Fruit fly (Drosophila melanogaster) whole organism, prepupa: Measurements from ENCODE around the gene SLIRP1.
A peak's percentile ranks its signal among the peaks of the same experiment; 100 is the strongest.

Source experiments
- CG10631 ChIP-seq: fragments of 200-800 bp; sonication (Bioruptor generic); optimal IDR thresholded peaks from 2 replicates; lab custom pipeline; 2016; ENCODE audit warnings: missing biosample characterization, missing genetic modification characterization
- CG11294 ChIP-seq: fragments of 200-800 bp; sonication (Bioruptor generic); IDR thresholded peaks from 2 replicates; pipeline ENCODE4 v1.3.6; 2022; ENCODE audit warnings: missing biosample characterization, missing genetic modification characterization
- CG11762 ChIP-seq: fragments of 200-800 bp; sonication (Bioruptor generic); optimal IDR thresholded peaks from 3 replicates; lab custom pipeline; 2016; ENCODE audit warnings: missing biosample characterization, missing genetic modification characterization; ENCODE audit not compliant: insufficient read depth
- CG15336 ChIP-seq: fragments of 200-800 bp; sonication (Bioruptor generic); IDR thresholded peaks from 2 replicates; pipeline ENCODE4 v1.3.6; 2022; ENCODE audit warnings: missing biosample characterization, missing genetic modification characterization
- CG1621 ChIP-seq: fragments of 200-800 bp; sonication (Bioruptor generic); optimal IDR thresholded peaks from 3 replicates; lab custom pipeline; 2018; ENCODE audit warnings: missing biosample characterization, mild to moderate bottlenecking, missing genetic modification characterization
- CG16779 ChIP-seq: fragments of 200-800 bp; sonication (Bioruptor generic); optimal IDR thresholded peaks from 3 replicates; lab custom pipeline; 2017; ENCODE audit warnings: missing biosample characterization, mild to moderate bottlenecking, missing genetic modification characterization
- CG3032 ChIP-seq: fragments of 200-800 bp; optimal IDR thresholded peaks from 2 replicates; lab custom pipeline; 2019; ENCODE audit warnings: missing biosample characterization, mild to moderate bottlenecking, missing genetic modification characterization, moderate library complexity
- CG31627 ChIP-seq: fragments of 200-800 bp; sonication (Bioruptor generic); optimal IDR thresholded peaks from 3 replicates; lab custom pipeline; 2016; ENCODE audit warnings: missing biosample characterization, missing genetic modification characterization
- CG32006 ChIP-seq: fragments of 200-800 bp; sonication (Bioruptor generic); optimal IDR thresholded peaks from 3 replicates; lab custom pipeline; 2017; ENCODE audit warnings: missing biosample characterization, mild to moderate bottlenecking, missing genetic modification characterization
- CG34406 ChIP-seq: fragments of 200-800 bp; sonication (Bioruptor generic); optimal IDR thresholded peaks from 3 replicates; lab custom pipeline; 2016; ENCODE audit warnings: missing biosample characterization, missing genetic modification characterization
- CG3919 ChIP-seq: fragments of 200-800 bp; sonication (Bioruptor generic); optimal IDR thresholded peaks from 3 replicates; lab custom pipeline; 2016; ENCODE audit warnings: missing biosample characterization, missing genetic modification characterization
- CG4318 ChIP-seq: fragments of 200-800 bp; sonication (Bioruptor generic); optimal IDR thresholded peaks from 3 replicates; lab custom pipeline; 2017; ENCODE audit warnings: missing biosample characterization, mild to moderate bottlenecking, missing genetic modification characterization
- CG6163 ChIP-seq: fragments of 200-800 bp; sonication (Bioruptor generic); IDR thresholded peaks from 3 replicates; pipeline ENCODE4 v1.3.6; 2022; ENCODE audit warnings: missing biosample characterization, missing genetic modification characterization
- CG6792 ChIP-seq: fragments of 200-800 bp; sonication (Bioruptor generic); optimal IDR thresholded peaks from 3 replicates; lab custom pipeline; 2016; ENCODE audit warnings: missing biosample characterization, missing genetic modification characterization
- CG6808 ChIP-seq: fragments of 200-800 bp; sonication (Bioruptor generic); optimal IDR thresholded peaks from 3 replicates; lab custom pipeline; 2017; ENCODE audit warnings: missing biosample characterization, missing genetic modification characterization, mild to moderate bottlenecking, moderate library complexity, missing genetic modification reagents
- CG6854 ChIP-seq: fragments of 200-800 bp; sonication (Bioruptor generic); optimal IDR thresholded peaks from 2 replicates; lab custom pipeline; 2017; ENCODE audit warnings: missing biosample characterization, mild to moderate bottlenecking, missing genetic modification characterization
- CG8632 ChIP-seq: fragments of 200-800 bp; sonication (Bioruptor generic); optimal IDR thresholded peaks from 3 replicates; lab custom pipeline; 2016; ENCODE audit warnings: missing biosample characterization, missing genetic modification characterization
- CG9139 ChIP-seq: fragments of 200-800 bp; sonication (Bioruptor generic); optimal IDR thresholded peaks from 3 replicates; lab custom pipeline; 2017; ENCODE audit warnings: missing biosample characterization, mild to moderate bottlenecking, missing genetic modification characterization
- Eip75B ChIP-seq: fragments of 200-800 bp; sonication (Bioruptor generic); optimal IDR thresholded peaks from 3 replicates; lab custom pipeline; 2016; ENCODE audit warnings: missing biosample characterization, missing genetic modification characterization
- Eip78C ChIP-seq: fragments of 200-800 bp; sonication (Bioruptor generic); peaks from one replicate; lab custom pipeline; 2016; ENCODE audit warnings: missing biosample characterization, missing genetic modification characterization
- Eip93F ChIP-seq: fragments of 200-800 bp; sonication (Bioruptor generic); optimal IDR thresholded peaks from 2 replicates; lab custom pipeline; 2016; ENCODE audit warnings: missing biosample characterization, mild to moderate bottlenecking, missing genetic modification characterization
- Ets21C ChIP-seq: fragments of 200-800 bp; sonication (Bioruptor generic); optimal IDR thresholded peaks from 3 replicates; lab custom pipeline; 2016; ENCODE audit warnings: missing biosample characterization, missing genetic modification characterization
- Ets96B ChIP-seq: fragments of 200-800 bp; optimal IDR thresholded peaks from 2 replicates; lab custom pipeline; 2019; ENCODE audit warnings: missing biosample characterization, mild to moderate bottlenecking, missing genetic modification characterization, moderate library complexity
- Hr38 ChIP-seq: sonication (Bioruptor generic); optimal IDR thresholded peaks from 2 replicates; lab custom pipeline; 2016; ENCODE audit warnings: missing biosample characterization, missing genetic modification characterization
- Hr39 ChIP-seq: fragments of 200-800 bp; sonication (Bioruptor generic); optimal IDR thresholded peaks from 2 replicates; lab custom pipeline; 2016; ENCODE audit warnings: missing biosample characterization, missing genetic modification characterization
- Hr4 ChIP-seq: fragments of 200-800 bp; sonication (Bioruptor generic); optimal IDR thresholded peaks from 3 replicates; lab custom pipeline; 2016; ENCODE audit warnings: missing biosample characterization, missing genetic modification characterization
- OdsH ChIP-seq: fragments of 200-800 bp; sonication (Bioruptor generic); optimal IDR thresholded peaks from 3 replicates; lab custom pipeline; 2016; ENCODE audit warnings: missing biosample characterization, missing genetic modification characterization
- Sox14 ChIP-seq: fragments of 200-800 bp; sonication (Bioruptor generic); optimal IDR thresholded peaks from 3 replicates; lab custom pipeline; 2016; ENCODE audit warnings: missing biosample characterization, missing genetic modification characterization
- Sox15 ChIP-seq: fragments of 200-800 bp; sonication (Bioruptor generic); optimal IDR thresholded peaks from 3 replicates; lab custom pipeline; 2016; ENCODE audit warnings: missing biosample characterization, missing genetic modification characterization
- achi ChIP-seq: fragments of 200-800 bp; sonication (Bioruptor generic); optimal IDR thresholded peaks from 3 replicates; lab custom pipeline; 2016; ENCODE audit warnings: missing biosample characterization, missing genetic modification characterization
- acj6 ChIP-seq: fragments of 200-800 bp; sonication (Bioruptor generic); optimal IDR thresholded peaks from 3 replicates; lab custom pipeline; 2016; ENCODE audit warnings: missing biosample characterization, missing genetic modification characterization
- cyc ChIP-seq: fragments of 200-800 bp; sonication (Bioruptor generic); optimal IDR thresholded peaks from 3 replicates; lab custom pipeline; 2016; ENCODE audit warnings: missing biosample characterization, missing genetic modification characterization
- eg ChIP-seq: fragments of 200-800 bp; sonication (Bioruptor generic); IDR thresholded peaks from 3 replicates; pipeline ENCODE4 v1.3.6; 2022; ENCODE audit warnings: missing biosample characterization, missing genetic modification characterization
- esn ChIP-seq: fragments of 200-800 bp; sonication (Bioruptor generic); optimal IDR thresholded peaks from 2 replicates; lab custom pipeline; 2016; ENCODE audit warnings: missing biosample characterization, mild to moderate bottlenecking, missing genetic modification characterization, moderate library complexity
- fd59A ChIP-seq: fragments of 200-800 bp; sonication (Bioruptor generic); optimal IDR thresholded peaks from 2 replicates; lab custom pipeline; 2017; ENCODE audit warnings: missing biosample characterization, mild to moderate bottlenecking, missing genetic modification characterization, missing genetic modification reagents
- fd85E ChIP-seq: fragments of 200-800 bp; sonication (Bioruptor generic); optimal IDR thresholded peaks from 3 replicates; lab custom pipeline; 2016; ENCODE audit warnings: missing biosample characterization, missing genetic modification characterization
- fkh ChIP-seq: fragments of 200-800 bp; sonication (Bioruptor generic); optimal IDR thresholded peaks from 3 replicates; lab custom pipeline; 2017; ENCODE audit warnings: missing biosample characterization, mild to moderate bottlenecking, missing genetic modification characterization, moderate library complexity
- net ChIP-seq: fragments of 200-800 bp; sonication (Bioruptor generic); optimal IDR thresholded peaks from 3 replicates; lab custom pipeline; 2016; ENCODE audit warnings: missing biosample characterization, missing genetic modification characterization
- pdm3 ChIP-seq: fragments of 200-800 bp; sonication (Bioruptor generic); optimal IDR thresholded peaks from 3 replicates; lab custom pipeline; 2016; ENCODE audit warnings: missing biosample characterization, missing genetic modification characterization
- spab ChIP-seq: fragments of 200-800 bp; sonication (Bioruptor generic); optimal IDR thresholded peaks from 2 replicates; lab custom pipeline; 2017; ENCODE audit warnings: missing biosample characterization, mild to moderate bottlenecking, missing genetic modification characterization, missing genetic modification reagents
- ss ChIP-seq, 2 experiments: fragments of 200-800 bp; sonication (Bioruptor generic); optimal IDR thresholded peaks; 2 replicates in 1 of 2; 3 replicates in 1 of 2; lab custom pipeline; 2017 to 2018; ENCODE audit warnings: mild to moderate bottlenecking in 2 of 2, missing biosample characterization in 2 of 2, missing genetic modification characterization in 2 of 2, moderate library complexity in 1 of 2
- topi ChIP-seq: fragments of 200-800 bp; sonication (Bioruptor generic); optimal IDR thresholded peaks from 3 replicates; lab custom pipeline; 2016; ENCODE audit warnings: missing biosample characterization, missing genetic modification characterization
- vri ChIP-seq: fragments of 200-800 bp; sonication (Bioruptor generic); optimal IDR thresholded peaks from 3 replicates; lab custom pipeline; 2016; ENCODE audit warnings: missing biosample characterization, mild to moderate bottlenecking, missing genetic modification characterization

Gene SLIRP1

DNA sequence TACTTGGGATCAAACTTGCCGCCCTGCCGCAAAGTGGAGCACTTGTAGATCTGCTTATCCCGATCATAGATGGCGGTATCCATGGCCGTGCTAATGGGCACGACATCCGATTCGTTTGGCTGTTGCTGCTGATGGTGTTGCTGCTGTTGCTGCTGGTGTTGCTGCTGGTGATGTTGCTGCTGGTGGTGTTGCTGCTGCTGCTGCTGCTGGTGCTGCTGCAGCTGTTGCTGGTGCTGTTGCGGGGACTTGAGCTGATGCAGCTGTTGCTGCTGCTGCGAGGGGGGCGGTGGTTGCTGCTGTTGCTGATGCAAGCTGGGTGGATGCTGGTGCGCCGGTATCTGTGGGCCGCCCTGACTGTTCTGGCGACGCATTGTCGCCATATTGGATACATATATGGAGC lies 14.0 kb upstream of the SLIRP1 start:
- TF ChIP-seq CG11762 (GFP tag; lab: Kevin White, UChicago) (no peak), Eip75B (GFP tag; lab: Kevin White, UChicago) (no peak), fd85E (GFP tag; lab: Kevin White, UChicago) (no peak), CG6163 (GFP tag; lab: Robert Waterston, UW) (no peak), CG9139 (GFP tag; lab: Kevin White, UChicago) (no peak), spab (GFP tag; lab: Kevin White, UChicago) (no peak), Hr4 (GFP tag; lab: Kevin White, UChicago) (no peak), fd59A (GFP tag; lab: Kevin White, UChicago) (no peak), esn (GFP tag; lab: Kevin White, UChicago) (no peak), Hr38 (GFP tag; lab: Kevin White, UChicago) (no peak), CG6808 (GFP tag; lab: Kevin White, UChicago) (no peak), acj6 (GFP tag; lab: Kevin White, UChicago) (no peak), CG16779 (no peak), Ets21C (GFP tag; lab: Kevin White, UChicago) (no peak), CG6792 (GFP tag; lab: Kevin White, UChicago) (no peak), pdm3 (GFP tag; lab: Kevin White, UChicago) (no peak), topi (no peak), CG34406 (GFP tag; lab: Kevin White, UChicago) (no peak)

DNA sequence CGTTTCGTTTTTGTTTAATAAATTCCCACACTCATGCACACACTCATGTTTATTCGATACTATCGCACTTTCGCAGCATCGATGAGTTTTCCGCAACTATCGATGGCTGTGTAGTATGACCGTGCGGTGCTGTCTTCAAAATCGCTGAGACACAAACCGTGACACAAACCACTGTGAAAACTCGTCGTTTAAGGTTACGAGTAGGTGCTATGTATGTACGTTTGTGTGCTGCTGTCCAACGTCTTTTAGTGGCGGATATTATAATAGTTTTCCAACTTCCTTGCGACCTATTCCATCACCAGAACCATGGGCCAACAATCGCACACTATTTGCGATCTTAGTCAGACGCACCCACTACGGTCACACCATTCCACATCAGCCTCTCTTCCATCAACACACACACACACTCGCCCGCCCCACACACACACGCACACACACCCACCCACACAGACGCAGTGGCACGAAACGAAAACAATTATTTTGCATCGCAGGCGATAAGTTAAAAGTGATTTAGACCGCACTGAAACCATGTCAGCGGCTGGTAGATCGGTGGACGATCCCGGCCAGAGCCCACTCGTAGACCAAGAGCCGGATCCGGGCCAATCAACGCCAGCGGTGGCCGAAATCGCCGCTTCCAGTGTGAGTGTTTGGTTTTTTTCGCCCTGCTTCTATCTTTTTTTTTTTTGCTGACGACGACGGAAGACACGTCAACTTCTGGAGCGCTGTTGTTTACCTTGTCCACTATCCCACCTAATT lies 5.0 kb upstream of the SLIRP1 start, which contains the start of the genes Dd and CG1486:
Gene Dd, minus strand, starts transcription at position 77 of the 756 bp plus-strand sequence.
Gene CG1486, plus strand, starts transcription at position 114 of the 756 bp plus-strand sequence.
- TF ChIP-seq CG15336 (GFP tag; lab: Robert Waterston, UW) = 0 out of 2 replicates have a peak, but pooled peaks have one; percentile 22
- no peak for TF ChIP-seq CG34406 (GFP tag; lab: Kevin White, UChicago)
- TF ChIP-seq ss (GFP tag; optimal IDR thresholded peaks at IDR 0.05; lab: Kevin White, UChicago) = no peak
- no peak for TF ChIP-seq CG11294 (GFP tag; lab: Robert Waterston, UW)
- TF ChIP-seq net (GFP tag; lab: Kevin White, UChicago) = no peak
- no peak for TF ChIP-seq OdsH (GFP tag; lab: Kevin White, UChicago)
- no peak for TF ChIP-seq CG1621 (tag; lab: Kevin White, UChicago)
- TF ChIP-seq esn (GFP tag; lab: Kevin White, UChicago) = no peak
- TF ChIP-seq CG10631 (GFP tag; lab: Kevin White, UChicago) = no peak
- TF ChIP-seq CG3032 (tag; lab: Kevin White, UChicago) = no peak
- TF ChIP-seq Eip93F (GFP tag; lab: Kevin White, UChicago) = no peak
- no peak for TF ChIP-seq fd85E (GFP tag; lab: Kevin White, UChicago)
- no peak for TF ChIP-seq CG6792 (GFP tag; lab: Kevin White, UChicago)
- no peak for TF ChIP-seq Sox15 (GFP tag; lab: Kevin White, UChicago)
- TF ChIP-seq Hr39 (GFP tag; lab: Kevin White, UChicago) = no peak
- no peak for TF ChIP-seq CG32006 (GFP tag; lab: Kevin White, UChicago)
- no peak for TF ChIP-seq CG8632 (GFP tag; lab: Kevin White, UChicago)
- TF ChIP-seq CG31627 (GFP tag; lab: Kevin White, UChicago) = peak; percentile 9
- peak; percentile 0 for TF ChIP-seq achi (GFP tag; lab: Kevin White, UChicago)
- no peak for TF ChIP-seq eg (GFP tag; lab: Robert Waterston, UW)
- TF ChIP-seq CG16779 = no peak
- no peak for TF ChIP-seq Ets21C (GFP tag; lab: Kevin White, UChicago)
- no peak for TF ChIP-seq spab (GFP tag; lab: Kevin White, UChicago)
- peak; percentile 25 for TF ChIP-seq Sox14 (GFP tag; lab: Kevin White, UChicago)
- no peak for TF ChIP-seq CG4318 (GFP tag; lab: Kevin White, UChicago)
- TF ChIP-seq CG6854 (GFP tag; lab: Kevin White, UChicago) = no peak
- TF ChIP-seq fkh (GFP tag; lab: Kevin White, UChicago) = peak; percentile 74
- TF ChIP-seq CG3919 (GFP tag; lab: Kevin White, UChicago) = no peak
- peak; percentile 35 for TF ChIP-seq Eip78C (GFP tag; lab: Kevin White, UChicago)
- no peak for TF ChIP-seq CG6808 (GFP tag; lab: Kevin White, UChicago)
- 0 out of 3 replicates have a peak, but pooled peaks have one; percentile 6 for TF ChIP-seq CG6163 (GFP tag; lab: Robert Waterston, UW)
- no peak for TF ChIP-seq Ets96B
- TF ChIP-seq topi = no peak
- no peak for TF ChIP-seq cyc (GFP tag; lab: Kevin White, UChicago)
- no peak for TF ChIP-seq vri
